Fruit fly (Drosophila melanogaster): ENCODE data around the gene GstD6.

Gene GstD6

DNA sequence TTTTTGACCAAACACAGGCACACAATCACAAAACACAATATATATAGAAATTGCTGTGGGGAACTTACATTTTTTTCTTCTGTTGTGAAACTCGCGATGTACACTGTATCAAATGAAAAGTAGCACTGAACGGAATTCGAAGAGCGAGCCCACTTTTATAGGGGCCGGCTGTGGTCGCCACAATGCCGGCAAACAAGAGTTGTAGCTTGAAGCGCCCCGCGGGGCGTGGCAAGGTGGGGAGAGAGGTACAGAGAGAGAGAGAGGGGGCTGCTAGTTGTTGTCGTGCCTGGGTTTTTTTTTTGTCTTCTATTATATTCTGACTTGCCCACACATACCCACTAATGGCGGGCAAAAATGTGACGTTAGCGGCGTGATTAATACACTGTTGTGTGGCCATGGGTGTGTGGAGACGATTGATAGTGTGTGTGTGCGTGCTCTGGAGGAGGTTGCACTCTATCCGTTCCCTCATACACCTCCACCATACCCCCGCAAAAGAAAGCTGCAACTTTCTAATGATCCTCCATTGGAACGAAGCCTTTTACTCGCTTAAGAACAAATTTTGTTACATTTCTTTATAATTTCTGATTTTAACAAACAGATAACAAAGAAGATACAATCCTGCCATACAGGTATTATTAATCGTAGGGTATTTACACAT is 7.7 kb upstream of the GstD6 start, which contains the start of gene GstD1 (continued):
- TF ChIP-seq shn (GFP tag; optimal IDR thresholded peaks at IDR 0.05) (peak; percentile 44), CG8765 (GFP tag; IDR thresholded peaks at IDR 0.05) (peak; percentile 87; the same call in 1 of the 2 replicates), Antp (GFP tag; optimal IDR thresholded peaks at IDR 0.05) (peak; percentile 21), CG2202 (tag; optimal IDR thresholded peaks at IDR 0.05) (no peak), HHEX (GFP tag; optimal IDR thresholded peaks at IDR 0.05) (peak; percentile 47), slbo (GFP tag; IDR thresholded peaks at IDR 0.05) (no peak; the same call in none of the 2 replicates), CG30431 (GFP tag; optimal IDR thresholded peaks at IDR 0.05) (no peak), amos (GFP tag; IDR thresholded peaks at IDR 0.05; ENCODE audit: partially characterized antibody) (peak; percentile 36; the same call in 1 of the 2 replicates), vvl (GFP tag; IDR thresholded peaks at IDR 0.05) (peak; percentile 44; the same call in 1 of the 2 replicates), Ravus (GFP tag; IDR thresholded peaks at IDR 0.05) (no peak), Dip3 (GFP tag; optimal IDR thresholded peaks at IDR 0.05) (peak; percentile 58), pan (optimal IDR thresholded peaks at IDR 0.05) (no peak), pan (GFP tag; optimal IDR thresholded peaks at IDR 0.05 in 1 of 2, IDR thresholded peaks at IDR 0.05 in 1 of 2) (peak in 1 of 2 experiments; percentile 36), sna (GFP tag; IDR thresholded peaks at IDR 0.05; ENCODE audit: partially characterized antibody) (0 out of 2 replicates have a peak, but pooled peaks have one; percentile 38), CG17829 (tag; optimal IDR thresholded peaks at IDR 0.05) (no peak), Dll (GFP tag; IDR thresholded peaks at IDR 0.05; ENCODE audit: partially characterized antibody) (peak; percentile 54; the same call in 1 of the 4 replicates), tll (GFP tag; optimal IDR thresholded peaks at IDR 0.05) (no peak), CG4360 (GFP tag; IDR thresholded peaks at IDR 0.05) (no peak), Dp (GFP tag; optimal IDR thresholded peaks at IDR 0.05) (no peak), odd (GFP tag; optimal IDR thresholded peaks at IDR 0.05) (no peak), CG32767 (GFP tag; IDR thresholded peaks at IDR 0.05) (no peak), Aef1 (GFP tag; IDR thresholded peaks at IDR 0.05) (peak; percentile 71; the same call in 2 of the 3 replicates), CG8290 (GFP tag; optimal IDR thresholded peaks at IDR 0.05) (no peak), CG8290 (tag; optimal IDR thresholded peaks at IDR 0.05) (peak in 1 of 2 experiments; percentile 34), Atf6 (GFP tag; IDR thresholded peaks at IDR 0.05) (peak; percentile 43; the same call in 1 of the 2 replicates), en (GFP tag; optimal IDR thresholded peaks at IDR 0.05) (no peak), MESR4 (GFP tag; optimal IDR thresholded peaks at IDR 0.05) (no peak), sd (tag; optimal IDR thresholded peaks at IDR 0.05) (peak; percentile 96), CG9609 (GFP tag; optimal IDR thresholded peaks at IDR 0.05) (no peak), gem (tag; optimal IDR thresholded peaks at IDR 0.05) (peak; percentile 65), ara (GFP tag; IDR thresholded peaks at IDR 0.05) (no peak), CG11398 (GFP tag; optimal IDR thresholded peaks at IDR 0.05) (no peak), org-1 (GFP tag; optimal IDR thresholded peaks at IDR 0.05) (peak; percentile 25), ato (GFP tag; IDR thresholded peaks at IDR 0.05; ENCODE audit: partially characterized antibody) (no peak), slp2 (GFP tag; optimal IDR thresholded peaks at IDR 0.05) (peak; percentile 39), CG8924 (tag; optimal IDR thresholded peaks at IDR 0.05) (peak; percentile 46), CG9817 (tag; optimal IDR thresholded peaks at IDR 0.05) (peak; percentile 30), Doc3 (GFP tag; IDR thresholded peaks at IDR 0.05; ENCODE audit: partially characterized antibody) (no peak), mirr (GFP tag; optimal IDR thresholded peaks at IDR 0.05) (peak; percentile 43), Asciz (GFP tag; optimal IDR thresholded peaks at IDR 0.05) (no peak), Camta (GFP tag; optimal IDR thresholded peaks at IDR 0.05) (no peak), Spps (tag; optimal IDR thresholded peaks at IDR 0.05) (no peak), knrl (GFP tag; IDR thresholded peaks at IDR 0.05; ENCODE audit: partially characterized antibody) (no peak; the same call in 2 of the 3 replicates), CG18011 (GFP tag; optimal IDR thresholded peaks at IDR 0.05) (peak; percentile 24), gcm (GFP tag; optimal IDR thresholded peaks at IDR 0.05) (peak; percentile 33), pb (GFP tag; optimal IDR thresholded peaks at IDR 0.05) (peak; percentile 35), CG3838 (GFP tag; optimal IDR thresholded peaks at IDR 0.05) (no peak), Max (GFP tag; optimal IDR thresholded peaks at IDR 0.05) (peak; percentile 44), Trl (optimal IDR thresholded peaks at IDR 0.05) (peak; percentile 69 to 83), Trl (GFP tag; optimal IDR thresholded peaks at IDR 0.05) (peak; percentile 33)
